Worm (Caenorhabditis elegans) whole organism, L4 larva: ENCODE measurements around the gene tctn-1.
A peak's percentile ranks its signal among the peaks of the same experiment; 100 is the strongest.

Experiments used
- F49E8.2 ChIP-seq: sonication (generic microtip); optimal IDR thresholded peaks from 2 replicates; lab custom pipeline; 2016; ENCODE audit warnings: missing compliant biosample characterization, mild to moderate bottlenecking, missing genetic modification characterization, borderline replicate concordance
- Y5F2A.4 ChIP-seq: fragments of 200-800 bp; sonication (Bioruptor generic); optimal IDR thresholded peaks from 2 replicates; lab custom pipeline; 2018; ENCODE audit warnings: mild to moderate bottlenecking, missing genetic modification characterization, missing compliant biosample characterization
- ZK546.5 ChIP-seq, 2 experiments: sonication (generic microtip); optimal IDR thresholded peaks; 2 replicates each; lab custom pipeline; 2017; ENCODE audit warnings: missing biosample characterization in 2 of 2, missing genetic modification characterization in 2 of 2
- aha-1 ChIP-seq: fragments of 150-350 bp; peaks from one replicate; lab custom pipeline; 2014; ENCODE audit warnings: missing biosample characterization, missing genetic modification characterization
- aly-2 ChIP-seq: sonication (generic microtip); optimal IDR thresholded peaks from 2 replicates; lab custom pipeline; 2018; ENCODE audit warnings: missing biosample characterization, missing genetic modification characterization
- arid-1 ChIP-seq: fragments of 200-800 bp; sonication (Bioruptor generic); conservative IDR thresholded peaks from 2 replicates; pipeline ENCODE4 v1.3.6; 2022; ENCODE audit warnings: missing genetic modification reagents, missing genetic modification characterization, missing compliant biosample characterization
- ceh-44 ChIP-seq: fragments of 200-800 bp; sonication (Bioruptor generic); IDR thresholded peaks from 2 replicates; pipeline ENCODE4 v1.3.6; 2022; ENCODE audit warnings: missing genetic modification reagents, missing genetic modification characterization, missing compliant biosample characterization
- ceh-82 ChIP-seq: sonication (generic microtip); optimal IDR thresholded peaks from 2 replicates; lab custom pipeline; 2017; ENCODE audit warnings: missing biosample characterization, missing genetic modification characterization
- cey-2 ChIP-seq: sonication (generic microtip); optimal IDR thresholded peaks from 3 replicates; lab custom pipeline; 2017; ENCODE audit warnings: missing genetic modification characterization, mild to moderate bottlenecking, missing compliant biosample characterization, antibody characterized with exemption, borderline replicate concordance; ENCODE audit not compliant: insufficient read depth
- daf-16 ChIP-seq, 3 experiments: sonication (generic microtip); optimal IDR thresholded peaks; 2 replicates each; lab custom pipeline; 2016 to 2017; ENCODE audit warnings: missing genetic modification characterization in 3 of 3, missing genetic modification reagents in 3 of 3, mild to moderate bottlenecking in 2 of 3, missing compliant biosample characterization in 2 of 3, missing biosample characterization in 1 of 3, moderate library complexity in 1 of 3
- daf-8 ChIP-seq: fragments of 200-800 bp; sonication (Bioruptor generic); IDR thresholded peaks from 2 replicates; pipeline ENCODE4 v1.3.6; 2022; ENCODE audit warnings: missing genetic modification characterization, missing compliant biosample characterization
- dmd-6 ChIP-seq: fragments of 200-800 bp; sonication (Bioruptor generic); IDR thresholded peaks from 2 replicates; pipeline ENCODE4 v1.3.6; 2022; ENCODE audit warnings: missing genetic modification reagents, missing genetic modification characterization, missing compliant biosample characterization
- dmd-9 ChIP-seq: fragments of 200-800 bp; sonication (Bioruptor generic); IDR thresholded peaks from 2 replicates; pipeline ENCODE4 v1.3.6; 2022; ENCODE audit warnings: missing genetic modification reagents, missing genetic modification characterization, missing compliant biosample characterization
- fkh-10 ChIP-seq: fragments of 150-350 bp; optimal IDR thresholded peaks from 2 replicates; lab custom pipeline; 2014; ENCODE audit warnings: missing biosample characterization, missing genetic modification reagents, missing genetic modification characterization
- lin-15B ChIP-seq: fragments of 150-350 bp; sonication (generic microtip); optimal IDR thresholded peaks from 3 replicates; lab custom pipeline; 2014; ENCODE audit warnings: missing biosample characterization, missing genetic modification characterization
- lin-38 ChIP-seq: fragments of 200-800 bp; sonication (Bioruptor generic); IDR thresholded peaks from 2 replicates; pipeline ENCODE4 v1.3.6; 2022; ENCODE audit warnings: missing genetic modification reagents, missing genetic modification characterization, missing compliant biosample characterization
- lir-3 ChIP-seq: sonication (generic microtip); optimal IDR thresholded peaks from 2 replicates; lab custom pipeline; 2016; ENCODE audit warnings: mild to moderate bottlenecking, missing genetic modification characterization, missing compliant biosample characterization
- lsy-2 ChIP-seq, 2 experiments: fragments of 150-350 bp in 1 of 2; sonication (generic microtip) in 1 of 2; optimal IDR thresholded peaks; 2 replicates each; lab custom pipeline; 2014 to 2017; ENCODE audit warnings: missing biosample characterization in 2 of 2, missing genetic modification characterization in 2 of 2
- mep-1 ChIP-seq: fragments of 150-350 bp; sonication (generic microtip); optimal IDR thresholded peaks from 3 replicates; lab custom pipeline; 2014; ENCODE audit warnings: missing biosample characterization, missing genetic modification characterization
- mes-2 ChIP-seq: sonication (generic microtip); optimal IDR thresholded peaks from 2 replicates; lab custom pipeline; 2016; ENCODE audit warnings: missing genotype, mild to moderate bottlenecking, missing genetic modification characterization, missing compliant biosample characterization; ENCODE audit not compliant: poor library complexity, severe bottlenecking
- nhr-76 ChIP-seq: fragments of 150-350 bp; optimal IDR thresholded peaks from 2 replicates; lab custom pipeline; 2014; ENCODE audit warnings: missing biosample characterization, missing genetic modification characterization
- nhr-77 ChIP-seq: fragments of 150-350 bp; optimal IDR thresholded peaks from 2 replicates; lab custom pipeline; 2014; ENCODE audit warnings: missing biosample characterization, missing genetic modification characterization
- pqm-1 ChIP-seq: sonication (generic microtip); optimal IDR thresholded peaks from 2 replicates; lab custom pipeline; 2017; ENCODE audit warnings: missing biosample characterization, missing genetic modification characterization
- snpc-1.2 ChIP-seq: fragments of 200-800 bp; sonication (Bioruptor generic); IDR thresholded peaks from 2 replicates; pipeline ENCODE4 v1.3.6; 2022; ENCODE audit warnings: missing genetic modification reagents, missing genetic modification characterization, missing compliant biosample characterization
- spr-1 ChIP-seq: sonication (generic microtip); optimal IDR thresholded peaks from 2 replicates; lab custom pipeline; 2016; ENCODE audit warnings: mild to moderate bottlenecking, missing genetic modification characterization, missing compliant biosample characterization
- unc-130 ChIP-seq: sonication (generic microtip); optimal IDR thresholded peaks from 2 replicates; lab custom pipeline; 2016; ENCODE audit warnings: missing genetic modification reagents, missing genetic modification characterization, missing compliant biosample characterization
- unc-62 ChIP-seq, 3 experiments: fragments of 150-350 bp in 1 of 3; sonication (generic microtip); optimal IDR thresholded peaks in 2 of 3; peaks in 1 of 3; 1 replicate in 1 of 3; 2 replicates in 2 of 3; lab custom pipeline; 2014 to 2017; ENCODE audit warnings: missing biosample characterization in 3 of 3, missing genetic modification characterization in 3 of 3, missing genetic modification reagents in 3 of 3, missing genotype in 1 of 3
- zip-11 ChIP-seq: fragments of 200-800 bp; sonication (Bioruptor generic); IDR thresholded peaks from 2 replicates; pipeline ENCODE4 v1.3.6; 2022; ENCODE audit warnings: missing genetic modification characterization, missing compliant biosample characterization
- zip-2 ChIP-seq: fragments of 150-350 bp; optimal IDR thresholded peaks from 2 replicates; lab custom pipeline; 2014; ENCODE audit warnings: missing biosample characterization, missing genetic modification characterization

The tctn-1 gene

DNA sequence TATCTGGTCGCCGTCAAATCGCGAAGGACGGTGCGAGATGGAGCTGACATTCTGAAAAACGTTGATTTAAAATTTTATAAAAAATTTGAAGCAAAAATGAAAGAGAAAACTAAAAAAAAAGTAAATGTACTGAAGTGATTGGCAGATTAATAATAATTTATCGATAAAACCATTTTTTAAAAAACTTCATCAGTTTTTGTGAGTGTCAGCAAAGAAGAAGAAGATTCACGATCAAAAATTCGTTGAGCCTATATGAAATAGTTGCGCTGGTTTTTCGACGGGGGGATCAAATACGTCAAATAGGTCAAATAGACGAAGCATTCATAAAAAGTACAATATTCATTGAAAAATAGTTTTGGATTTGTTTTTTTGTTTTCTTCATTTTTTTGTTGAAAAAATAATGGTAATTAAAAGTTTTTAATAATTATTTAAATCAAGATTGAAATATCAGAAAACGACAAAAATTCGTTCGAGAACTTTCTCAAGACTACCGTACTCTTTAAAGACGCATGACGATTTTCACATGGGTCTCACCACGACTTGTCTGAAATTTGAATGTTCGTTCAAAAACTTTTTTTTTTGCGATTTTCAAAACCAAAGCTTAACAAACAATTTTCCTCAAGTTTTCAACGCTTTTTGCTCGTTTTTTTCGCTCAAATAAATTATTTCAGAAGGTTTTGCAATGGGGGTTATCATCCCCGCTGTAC, 12.9 kb upstream of the tctn-1 start, which contains the start of the genes memi-1 and cyp-31A3:
Gene memi-1, minus strand, starts transcription at position 51 of the 707 bp plus-strand sequence.
Gene cyp-31A3, plus strand, starts transcription at position 672 of the 707 bp plus-strand sequence.
- TF ChIP-seq F49E8.2 (peak; percentile 77), lsy-2 (tag; optimal IDR thresholded peaks at IDR 0.05; lab: Kevin White, UChicago) (peak in 1 of 2 experiments; percentile 25), snpc-1.2 (GFP tag; lab: Robert Waterston, UW) (peak; percentile 86), unc-130 (GFP tag; lab: Kevin White, UChicago) (peak; percentile 2), lir-3 (tag; lab: Kevin White, UChicago) (no peak), lin-38 (GFP tag; lab: Robert Waterston, UW) (peak; percentile 61), zip-2 (tag; lab: Kevin White, UChicago) (no peak), ceh-82 (tag; lab: Kevin White, UChicago) (no peak)

ce11 chrIV:4758659-4759058, 11.0 kb upstream of the tctn-1 start, which contains the start of gene Y17G9B.8:
TSS of gene Y17G9B.8 (minus strand) at chrIV:4758840.
- TF ChIP-seq F49E8.2 (peak; percentile 27), daf-8 (GFP tag; lab: Robert Waterston, UW) (no peak), unc-62 (GFP tag; optimal IDR thresholded peaks at IDR 0.05 in 1 of 2; lab: Kevin White, UChicago) (peak in 1 of 2 experiments; percentile 73), unc-62 (tag; optimal IDR thresholded peaks at IDR 0.05; lab: Kevin White, UChicago) (no peak), Y5F2A.4 (GFP tag; lab: Kevin White, UChicago) (no peak), cey-2 (tag; lab: Kevin White, UChicago) (no peak), ZK546.5 (tag; optimal IDR thresholded peaks at IDR 0.05; lab: Kevin White, UChicago) (no peak), snpc-1.2 (GFP tag; lab: Robert Waterston, UW) (peak; percentile 63), aly-2 (tag; lab: Kevin White, UChicago) (no peak), mes-2 (peak; percentile 19), lin-38 (GFP tag; lab: Robert Waterston, UW) (peak; percentile 45), nhr-76 (tag; lab: Kevin White, UChicago) (no peak), lsy-2 (tag; optimal IDR thresholded peaks at IDR 0.05; lab: Kevin White, UChicago) (peak in 1 of 2 experiments; percentile 5)
- TF ChIP-seq, all 104 proteins: peak for 6

ce11 chrIV:4755929-4756655, 8.5 kb upstream of the tctn-1 start, which contains the start of the genes fbxb-77 and Y17G9B.11:
TSS of gene fbxb-77 (minus strand) at chrIV:4756157.
TSS of gene Y17G9B.11 (plus strand) at chrIV:4756605.
- TF ChIP-seq ceh-44 (GFP tag; lab: Robert Waterston, UW) (no peak), mep-1 (tag; lab: Kevin White, UChicago) (no peak), nhr-77 (tag; lab: Kevin White, UChicago) (no peak), dmd-6 (no peak), aha-1 (tag; lab: Kevin White, UChicago) (peak; percentile 90), unc-62 (GFP tag; optimal IDR thresholded peaks at IDR 0.05 in 1 of 2; lab: Kevin White, UChicago) (peak in 1 of 2 experiments; percentile 32), unc-62 (tag; optimal IDR thresholded peaks at IDR 0.05; lab: Kevin White, UChicago) (no peak), snpc-1.2 (GFP tag; lab: Robert Waterston, UW) (no peak), lin-15B (tag; lab: Kevin White, UChicago) (no peak), daf-16 (GFP tag; optimal IDR thresholded peaks at IDR 0.05; lab: Kevin White, UChicago) (no peak), daf-16 (tag; optimal IDR thresholded peaks at IDR 0.05; lab: Kevin White, UChicago) (no peak), dmd-9 (no peak), spr-1 (tag; lab: Kevin White, UChicago) (no peak)

- TF ChIP-seq zip-11 (GFP tag; lab: Robert Waterston, UW) = no peak
- TF ChIP-seq snpc-1.2 (GFP tag; lab: Robert Waterston, UW) = peak; percentile 56; the same call in 1 of the 2 replicates
- peak; percentile 9 for TF ChIP-seq unc-130 (GFP tag; lab: Kevin White, UChicago)
- TF ChIP-seq pqm-1 (tag; lab: Kevin White, UChicago) = no peak
- no peak for TF ChIP-seq dmd-9
- TF ChIP-seq fkh-10 (GFP tag; lab: Kevin White, UChicago) = no peak
- TF ChIP-seq arid-1 = no peak
Measured at ce11 chrIV:4751814-4752213, 4.2 kb upstream of the tctn-1 start, which contains the start of gene Y17G9B.4. TSS of gene Y17G9B.4 (plus strand) at chrIV:4752119.
